Fruit fly (Drosophila melanogaster) whole organism, wandering third instar larva: ENCODE data around the gene Ssdp.

Source experiments
- CG9705 ChIP-seq: fragments of 200-800 bp; sonication (Bioruptor generic); optimal IDR thresholded peaks from 2 replicates; lab custom pipeline; 2018; ENCODE audit warnings: missing biosample characterization, mild to moderate bottlenecking, missing genetic modification characterization
- CrebA ChIP-seq: fragments of 200-800 bp; sonication (Bioruptor generic); optimal IDR thresholded peaks from 2 replicates; lab custom pipeline; 2016; ENCODE audit warnings: missing biosample characterization, mild to moderate bottlenecking, missing genetic modification characterization, borderline replicate concordance
- Dfd ChIP-seq: fragments of >200 bp; optimal IDR thresholded peaks from 2 replicates; lab custom pipeline; 2017; ENCODE audit warnings: missing biosample characterization, missing genetic modification characterization
- Dif ChIP-seq: fragments of 200-275, 200-300 bp; sonication (Bioruptor generic); optimal IDR thresholded peaks from 2 replicates; lab custom pipeline; 2018; ENCODE audit warnings: missing biosample characterization, missing genetic modification characterization; ENCODE audit not compliant: partially characterized antibody
- GATAd ChIP-seq: sonication (Bioruptor generic); optimal IDR thresholded peaks from 2 replicates; lab custom pipeline; 2016; ENCODE audit warnings: missing biosample characterization, missing genetic modification characterization
- HLH106 ChIP-seq: fragments of 200-800 bp; optimal IDR thresholded peaks from 3 replicates; lab custom pipeline; 2019; ENCODE audit warnings: missing biosample characterization, mild to moderate bottlenecking, missing genetic modification characterization, moderate library complexity
- Hnf4 ChIP-seq: fragments of 200-800 bp; sonication (Bioruptor generic); optimal IDR thresholded peaks from 2 replicates; lab custom pipeline; 2016; ENCODE audit warnings: missing biosample characterization, mild to moderate bottlenecking, missing genetic modification characterization
- Hr83 ChIP-seq: fragments of 200-300 bp; sonication (Bioruptor generic); optimal IDR thresholded peaks from 2 replicates; lab custom pipeline; 2016; ENCODE audit warnings: missing biosample characterization, mild to moderate bottlenecking, missing genetic modification characterization, moderate library complexity; ENCODE audit not compliant: poor library complexity, severe bottlenecking
- Jra ChIP-seq: sonication (Bioruptor generic); optimal IDR thresholded peaks from 2 replicates; lab custom pipeline; 2016; ENCODE audit warnings: missing biosample characterization, missing genetic modification characterization
- Myc ChIP-seq: fragments of >200 bp; optimal IDR thresholded peaks from 2 replicates; lab custom pipeline; 2017
- OdsH ChIP-seq: fragments of 200-800 bp; sonication (Bioruptor generic); optimal IDR thresholded peaks from 2 replicates; lab custom pipeline; 2016; ENCODE audit warnings: missing biosample characterization, mild to moderate bottlenecking, missing genetic modification characterization
- Rel ChIP-seq, 2 experiments: fragments of 200-800 bp; sonication (Bioruptor generic) in 1 of 2; optimal IDR thresholded peaks; 2 replicates in 1 of 2; 3 replicates in 1 of 2; lab custom pipeline; 2016 to 2019; ENCODE audit warnings: mild to moderate bottlenecking in 2 of 2, missing biosample characterization in 2 of 2, missing genetic modification characterization in 2 of 2, moderate library complexity in 1 of 2
- Sp1 ChIP-seq: fragments of 200-800 bp; sonication (Bioruptor generic); optimal IDR thresholded peaks from 3 replicates; lab custom pipeline; 2019; ENCODE audit warnings: missing biosample characterization, mild to moderate bottlenecking, missing genetic modification characterization, moderate library complexity
- Vsx2 ChIP-seq: fragments of 200-300, 225-300 bp; sonication (Bioruptor generic); optimal IDR thresholded peaks from 2 replicates; lab custom pipeline; 2018; ENCODE audit warnings: missing biosample characterization, missing genetic modification characterization; ENCODE audit not compliant: partially characterized antibody
- brk ChIP-seq: fragments of 200-800 bp; sonication (Bioruptor generic); optimal IDR thresholded peaks from 2 replicates; lab custom pipeline; 2016; ENCODE audit warnings: missing biosample characterization, mild to moderate bottlenecking, missing genetic modification characterization
- dl ChIP-seq, 2 experiments: fragments of 175-275, 200-275 bp in 1 of 2; fragments of 200-275 bp in 1 of 2; sonication (Bioruptor generic); optimal IDR thresholded peaks; lab custom pipeline; 2018; ENCODE audit warnings: mild to moderate bottlenecking in 2 of 2, missing biosample characterization in 2 of 2, missing genetic modification characterization in 2 of 2, moderate library complexity in 2 of 2; ENCODE audit not compliant: partially characterized antibody in 2 of 2, insufficient read depth in 1 of 2
- ey ChIP-seq: fragments of 200-800 bp; sonication (Bioruptor generic); optimal IDR thresholded peaks from 2 replicates; lab custom pipeline; 2016; ENCODE audit warnings: missing biosample characterization, missing genetic modification characterization
- foxo ChIP-seq, 2 experiments: fragments of 200-800 bp; sonication (Bioruptor generic); optimal IDR thresholded peaks; 2 replicates in 1 of 2; 3 replicates in 1 of 2; lab custom pipeline; 2016 to 2017; ENCODE audit warnings: missing biosample characterization in 2 of 2, missing genetic modification characterization in 2 of 2
- fru ChIP-seq: fragments of 200-800 bp; sonication (Bioruptor generic); optimal IDR thresholded peaks from 3 replicates; lab custom pipeline; 2016; ENCODE audit warnings: missing biosample characterization, mild to moderate bottlenecking, missing genetic modification characterization
- h ChIP-seq: fragments of 200-800 bp; sonication (Bioruptor generic); optimal IDR thresholded peaks from 3 replicates; lab custom pipeline; 2016; ENCODE audit warnings: missing biosample characterization, mild to moderate bottlenecking, missing genetic modification characterization
- jim ChIP-seq: fragments of 175-275, 200-325 bp; sonication (Bioruptor generic); optimal IDR thresholded peaks from 2 replicates; lab custom pipeline; 2016; ENCODE audit warnings: missing biosample characterization, mild to moderate bottlenecking, missing genetic modification characterization
- lola ChIP-seq: fragments of >200 bp; optimal IDR thresholded peaks from 2 replicates; lab custom pipeline; 2017; ENCODE audit warnings: missing biosample characterization, missing genetic modification characterization
- pan ChIP-seq: fragments of >200 bp; optimal IDR thresholded peaks from 2 replicates; lab custom pipeline; 2017
- psq ChIP-seq: fragments of 200-800 bp; sonication (Bioruptor generic); optimal IDR thresholded peaks from 3 replicates; lab custom pipeline; 2017; ENCODE audit warnings: missing biosample characterization, mild to moderate bottlenecking, missing genetic modification characterization, moderate library complexity
- rgr ChIP-seq: fragments of 200-800 bp; sonication (Bioruptor generic); optimal IDR thresholded peaks from 3 replicates; lab custom pipeline; 2016; ENCODE audit warnings: missing biosample characterization, mild to moderate bottlenecking, missing genetic modification characterization
- sv ChIP-seq: fragments of 200-800 bp; sonication (Bioruptor generic); optimal IDR thresholded peaks from 3 replicates; lab custom pipeline; 2016; ENCODE audit warnings: missing biosample characterization, missing genetic modification characterization
- usp ChIP-seq: fragments of >200 bp; optimal IDR thresholded peaks from 2 replicates; lab custom pipeline; 2017; ENCODE audit warnings: missing biosample characterization, missing genetic modification characterization
- woc ChIP-seq: sonication (Bioruptor generic); optimal IDR thresholded peaks from 2 replicates; lab custom pipeline; 2016; ENCODE audit warnings: missing biosample characterization, mild to moderate bottlenecking, missing genetic modification characterization

Ssdp gene

dm6 chr3R:18169982-18170531 lies 29.3 kb downstream of the Ssdp start:
- TF ChIP-seq h (GFP tag; lab: Kevin White, UChicago) (no peak), brk (GFP tag; lab: Kevin White, UChicago) (no peak), woc (GFP tag; lab: Kevin White, UChicago) (no peak), lola (GFP tag; lab: Kevin White, UChicago) (no peak), Hnf4 (GFP tag; lab: Kevin White, UChicago) (no peak), dl (GFP tag; optimal IDR thresholded peaks at IDR 0.05; lab: Kevin White, UChicago; ENCODE audit: insufficient read depth in 1 of 2, partially characterized antibody in 2 of 2) (peak in 1 of 2 experiments; percentile 35), Dif (GFP tag; lab: Kevin White, UChicago) (peak; percentile 63), Vsx2 (GFP tag; lab: Kevin White, UChicago) (no peak)
- TF ChIP-seq, all 38 proteins: peak for 2

- TF ChIP-seq fru (GFP tag; lab: Kevin White, UChicago) = peak; percentile 25
- TF ChIP-seq HLH106 (tag; lab: Kevin White, UChicago) = peak; percentile 25
- no peak for TF ChIP-seq jim (GFP tag; lab: Kevin White, UChicago)
- peak; percentile 44 for TF ChIP-seq Hnf4 (GFP tag; lab: Kevin White, UChicago)
- peak in 1 of 2 experiments; percentile 50 for TF ChIP-seq foxo (GFP tag; optimal IDR thresholded peaks at IDR 0.05; lab: Kevin White, UChicago)
- TF ChIP-seq ey (GFP tag; lab: Kevin White, UChicago) = peak; percentile 33
- TF ChIP-seq rgr (GFP tag; lab: Kevin White, UChicago) = peak; percentile 29
- TF ChIP-seq psq (GFP tag; lab: Kevin White, UChicago) = no peak
- TF ChIP-seq h (GFP tag; lab: Kevin White, UChicago) = peak; percentile 19
Measured at dm6 chr3R:18168929-18169350, 30.5 kb downstream of the Ssdp start.

DNA sequence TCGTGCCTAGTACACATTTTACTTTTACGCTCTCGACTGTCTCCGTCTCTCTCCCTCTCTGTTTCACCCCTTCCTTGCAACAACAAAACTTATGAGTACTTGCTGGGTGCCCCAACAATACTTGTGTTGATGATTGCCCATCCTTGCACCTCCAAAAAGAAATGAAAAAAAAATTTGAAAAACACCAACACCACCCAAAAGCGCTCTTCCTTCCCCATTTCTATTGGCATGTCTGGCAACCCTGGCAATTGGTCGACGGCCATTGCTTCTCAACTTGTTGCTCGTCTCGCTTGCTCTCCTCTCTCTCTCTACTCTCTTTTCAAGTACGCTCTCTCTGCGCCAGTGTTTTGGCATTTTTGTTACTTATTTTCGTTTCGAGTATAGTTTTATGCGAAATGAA lies 31.0 kb downstream of the Ssdp start:
- no peak for TF ChIP-seq lola (GFP tag; lab: Kevin White, UChicago)
- TF ChIP-seq OdsH (GFP tag; lab: Kevin White, UChicago) = peak; percentile 36
- TF ChIP-seq Sp1 (GFP tag; lab: Kevin White, UChicago) = peak; percentile 41
- peak; percentile 10 for TF ChIP-seq Jra (GFP tag; lab: Kevin White, UChicago)
- TF ChIP-seq pan (lab: Kevin White, UChicago) = no peak
- TF ChIP-seq HLH106 (tag; lab: Kevin White, UChicago) = peak; percentile 34
- peak; percentile 40 for TF ChIP-seq psq (GFP tag; lab: Kevin White, UChicago)
- TF ChIP-seq GATAd (GFP tag; lab: Kevin White, UChicago) = no peak
- TF ChIP-seq Dfd (GFP tag; lab: Kevin White, UChicago) = no peak
- no peak for TF ChIP-seq usp (GFP tag; lab: Kevin White, UChicago)
- peak; percentile 70 for TF ChIP-seq Hr83 (GFP tag; lab: Kevin White, UChicago)
- TF ChIP-seq jim (GFP tag; lab: Kevin White, UChicago) = peak; percentile 1
- TF ChIP-seq CG9705 (GFP tag; lab: Kevin White, UChicago) = no peak
- peak; percentile 98 for TF ChIP-seq Dif (GFP tag; lab: Kevin White, UChicago)
- TF ChIP-seq foxo (GFP tag; optimal IDR thresholded peaks at IDR 0.05; lab: Kevin White, UChicago) = peak in 1 of 2 experiments; percentile 17
- peak; percentile 31 for TF ChIP-seq fru (GFP tag; lab: Kevin White, UChicago)
- TF ChIP-seq dl (GFP tag; optimal IDR thresholded peaks at IDR 0.05; lab: Kevin White, UChicago; ENCODE audit: insufficient read depth in 1 of 2, partially characterized antibody in 2 of 2) = peak; percentile 97
- no peak for TF ChIP-seq Rel (GFP tag; optimal IDR thresholded peaks at IDR 0.05; lab: Kevin White, UChicago)
- TF ChIP-seq Rel (tag; optimal IDR thresholded peaks at IDR 0.05; lab: Kevin White, UChicago) = peak; percentile 8
- peak; percentile 6 for TF ChIP-seq Hnf4 (GFP tag; lab: Kevin White, UChicago)
- TF ChIP-seq ey (GFP tag; lab: Kevin White, UChicago) = no peak
- TF ChIP-seq CrebA (GFP tag; lab: Kevin White, UChicago) = no peak
- no peak for TF ChIP-seq sv (GFP tag; lab: Kevin White, UChicago)
- TF ChIP-seq h (GFP tag; lab: Kevin White, UChicago) = peak; percentile 29
- peak; percentile 58 for TF ChIP-seq rgr (GFP tag; lab: Kevin White, UChicago)
- TF ChIP-seq Vsx2 (GFP tag; lab: Kevin White, UChicago) = peak; percentile 86
- no peak for TF ChIP-seq Myc (lab: Kevin White, UChicago)
- TF ChIP-seq, all 38 proteins: peak for 16
